Fruit fly (Drosophila melanogaster) Kc167 (cell line): ENCODE data around the gene Tl.

Source experiments
- Myc ChIP-seq: fragments of >200 bp; optimal IDR thresholded peaks from 2 replicates; lab custom pipeline; 2017; ENCODE audit warnings: missing external identifiers
- Sin3A ChIP-seq: fragments of >200 bp; optimal IDR thresholded peaks from 2 replicates; lab custom pipeline; 2018; ENCODE audit warnings: missing external identifiers
- h ChIP-seq: fragments of >200 bp; optimal IDR thresholded peaks from 3 replicates; lab custom pipeline; 2018; ENCODE audit warnings: missing external identifiers
- insv ChIP-seq: fragments of >200 bp; optimal IDR thresholded peaks from 3 replicates; lab custom pipeline; 2018; ENCODE audit warnings: missing external identifiers
- psq ChIP-seq: fragments of >200 bp; optimal IDR thresholded peaks from 2 replicates; lab custom pipeline; 2017; ENCODE audit warnings: missing external identifiers
- ttk ChIP-seq: sonication (Bioruptor generic); optimal IDR thresholded peaks from 2 replicates; lab custom pipeline; 2017; ENCODE audit warnings: missing external identifiers

The Tl gene

dm6 chr3R:26798469-26799178 lies at the start of gene Tl:
Gene Tl, plus strand, starts transcription at chr3R:26799041.
- TF ChIP-seq h (lab: Kevin White, UChicago) (no peak), ttk (no peak), Myc (no peak), Sin3A (lab: Kevin White, UChicago) (no peak), psq (lab: Kevin White, UChicago) (no peak), insv (lab: Kevin White, UChicago) (no peak)

dm6 chr3R:26761695-26762094 lies 37.1 kb upstream of the Tl start:
- TF ChIP-seq Myc (no peak), insv (lab: Kevin White, UChicago) (no peak), ttk (no peak), h (lab: Kevin White, UChicago) (no peak), Sin3A (lab: Kevin White, UChicago) (no peak), psq (lab: Kevin White, UChicago) (no peak)

dm6 chr3R:26784108-26784507 lies 14.7 kb upstream of the Tl start, which contains the start of gene CG42789:
Gene CG42789, minus strand, starts transcription at chr3R:26784208.
- TF ChIP-seq h (lab: Kevin White, UChicago), result no peak
- TF ChIP-seq Sin3A (lab: Kevin White, UChicago), result no peak
- no peak for TF ChIP-seq Myc
- no peak for TF ChIP-seq ttk
- TF ChIP-seq insv (lab: Kevin White, UChicago), result no peak
- no peak for TF ChIP-seq psq (lab: Kevin White, UChicago)

- TF ChIP-seq insv (lab: Kevin White, UChicago) (no peak), psq (lab: Kevin White, UChicago) (no peak), ttk (no peak), Sin3A (lab: Kevin White, UChicago) (no peak), Myc (no peak), h (lab: Kevin White, UChicago) (no peak)
These were observed 7.0 kb upstream of the Tl start for dm6 chr3R:26791839-26792238.

dm6 chr3R:26795366-26795765 lies 3.5 kb upstream of the Tl start:
- TF ChIP-seq Myc, result no peak
- TF ChIP-seq h (lab: Kevin White, UChicago), result no peak
- TF ChIP-seq insv (lab: Kevin White, UChicago), result no peak
- TF ChIP-seq Sin3A (lab: Kevin White, UChicago), result no peak
- TF ChIP-seq ttk, result no peak
- no peak for TF ChIP-seq psq (lab: Kevin White, UChicago)

- TF ChIP-seq Myc (no peak), Sin3A (lab: Kevin White, UChicago) (no peak), psq (lab: Kevin White, UChicago) (no peak), h (lab: Kevin White, UChicago) (no peak), ttk (no peak), insv (lab: Kevin White, UChicago) (no peak)
These were observed 2.2 kb upstream of the Tl start for dm6 chr3R:26796529-26797121.

dm6 chr3R:26797748-26798468 lies 933 bp upstream of the Tl start:
- TF ChIP-seq h (lab: Kevin White, UChicago) (no peak), Myc (no peak), insv (lab: Kevin White, UChicago) (no peak), Sin3A (lab: Kevin White, UChicago) (no peak), psq (lab: Kevin White, UChicago) (no peak), ttk (no peak)

- TF ChIP-seq ttk (no peak), Myc (no peak), psq (lab: Kevin White, UChicago) (no peak), insv (lab: Kevin White, UChicago) (no peak), h (lab: Kevin White, UChicago) (no peak), Sin3A (lab: Kevin White, UChicago) (no peak)
These were observed 782 bp downstream of the Tl start for dm6 chr3R:26799535-26800111.

- no peak for TF ChIP-seq insv (lab: Kevin White, UChicago)
- no peak for TF ChIP-seq Sin3A (lab: Kevin White, UChicago)
- TF ChIP-seq ttk, result no peak
- TF ChIP-seq Myc, result no peak
- no peak for TF ChIP-seq psq (lab: Kevin White, UChicago)
- no peak for TF ChIP-seq h (lab: Kevin White, UChicago)
These were observed 2.8 kb downstream of the Tl start for dm6 chr3R:26801427-26802160.

dm6 chr3R:26803104-26803503 lies 4.3 kb downstream of the Tl start:
- no peak for TF ChIP-seq psq (lab: Kevin White, UChicago)
- no peak for TF ChIP-seq h (lab: Kevin White, UChicago)
- no peak for TF ChIP-seq Myc
- TF ChIP-seq ttk, result no peak
- no peak for TF ChIP-seq insv (lab: Kevin White, UChicago)
- TF ChIP-seq Sin3A (lab: Kevin White, UChicago), result no peak

dm6 chr3R:26804816-26805215 lies 6.0 kb downstream of the Tl start:
- TF ChIP-seq psq (lab: Kevin White, UChicago), result no peak
- TF ChIP-seq Myc, result no peak
- TF ChIP-seq Sin3A (lab: Kevin White, UChicago), result no peak
- no peak for TF ChIP-seq h (lab: Kevin White, UChicago)
- no peak for TF ChIP-seq ttk
- no peak for TF ChIP-seq insv (lab: Kevin White, UChicago)
